Worm (Caenorhabditis elegans) whole organism, L1 larva: ENCODE measurements around the gene syf-2.

ENCODE experiments used
- F16B12.6 ChIP-seq: fragments of 150-350 bp; optimal IDR thresholded peaks from 2 replicates; lab custom pipeline; 2014; ENCODE audit warnings: missing biosample characterization, missing genetic modification characterization
- ceh-90 ChIP-seq: sonication (generic microtip); optimal IDR thresholded peaks from 2 replicates; lab custom pipeline; 2016; ENCODE audit warnings: missing genetic modification characterization, missing compliant biosample characterization
- isw-1 ChIP-seq: fragments of 200-800 bp; sonication (Bioruptor generic); IDR thresholded peaks from 2 replicates; pipeline ENCODE4 v1.3.6; 2022; ENCODE audit warnings: missing genetic modification characterization, missing compliant biosample characterization
- nhr-11 ChIP-seq: fragments of 150-350 bp; optimal IDR thresholded peaks from 2 replicates; lab custom pipeline; 2014; ENCODE audit warnings: missing biosample characterization, missing genetic modification characterization
- pqm-1 ChIP-seq: sonication (generic microtip); optimal IDR thresholded peaks from 3 replicates; lab custom pipeline; 2017; ENCODE audit warnings: missing biosample characterization, missing genetic modification characterization

DNA sequence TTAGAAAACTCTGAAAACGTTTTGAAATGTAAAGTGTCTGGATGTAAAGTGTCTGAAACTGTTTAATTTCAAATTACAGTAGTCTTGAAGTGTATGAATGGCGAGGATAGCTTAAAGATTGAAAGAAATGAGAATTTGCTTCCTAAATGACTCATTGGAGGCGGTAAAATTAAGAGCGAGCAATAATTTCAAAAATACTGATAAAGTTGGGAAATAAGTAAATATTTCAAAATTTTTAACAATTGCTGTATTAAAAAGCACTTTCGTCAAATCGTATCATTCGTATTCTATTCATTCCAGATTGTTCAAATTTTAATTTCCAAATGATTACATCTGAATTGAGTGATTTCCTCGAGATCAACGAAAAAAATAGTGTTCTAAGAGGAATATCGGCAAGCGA, 37.6 kb downstream of the syf-2 start, which contains the start of gene B0280.2:
- TF ChIP-seq isw-1 (GFP tag; lab: Robert Waterston, UW) (no peak), ceh-90 (tag; lab: Kevin White, UChicago) (no peak), nhr-11 (tag; lab: Kevin White, UChicago) (no peak), F16B12.6 (tag; lab: Kevin White, UChicago) (no peak), pqm-1 (tag; lab: Kevin White, UChicago) (no peak)
